Fruit fly (Drosophila melanogaster) whole organism, embryonic: ENCODE data around the gene CG7766.

ENCODE experiments used
- Ada2b ChIP-seq: fragments of 200-800 bp; sonication (Bioruptor generic); IDR thresholded peaks from 2 replicates; pipeline ENCODE4 v1.3.6; 2022; ENCODE audit warnings: missing biosample characterization, missing genetic modification characterization
- B-H1 ChIP-seq: fragments of 200-800 bp; sonication (Bioruptor generic); IDR thresholded peaks from 3 replicates; pipeline ENCODE4 v1.3.6; 2022; ENCODE audit warnings: missing biosample characterization, missing genetic modification characterization
- Blimp-1 ChIP-seq: fragments of 200-800 bp; sonication (Bioruptor generic); optimal IDR thresholded peaks from 3 replicates; lab custom pipeline; 2018; ENCODE audit warnings: missing biosample characterization, missing genetic modification characterization, mild to moderate bottlenecking, moderate library complexity, missing genetic modification reagents
- CG10274 ChIP-seq: fragments of 200-800 bp; sonication (Bioruptor generic); optimal IDR thresholded peaks from 3 replicates; lab custom pipeline; 2017; ENCODE audit warnings: missing biosample characterization, mild to moderate bottlenecking, missing genetic modification characterization
- CG10366 ChIP-seq: fragments of 200-800 bp; sonication (Bioruptor generic); IDR thresholded peaks from 2 replicates; pipeline ENCODE4 v1.3.6; 2022; ENCODE audit warnings: missing biosample characterization, missing genetic modification characterization
- CG10959 ChIP-seq: fragments of 200-800 bp; sonication (Bioruptor generic); IDR thresholded peaks from 2 replicates; pipeline ENCODE4 v1.3.6; 2022; ENCODE audit warnings: missing biosample characterization, missing genetic modification characterization
- CG11695 ChIP-seq: fragments of 200-800 bp; sonication (Bioruptor generic); IDR thresholded peaks from 3 replicates; pipeline ENCODE4 v1.3.6; 2022; ENCODE audit warnings: missing biosample characterization, missing genetic modification characterization
- CG12299 ChIP-seq: fragments of 200-800 bp; sonication (Bioruptor generic); optimal IDR thresholded peaks from 2 replicates; lab custom pipeline; 2018; ENCODE audit warnings: missing biosample characterization, mild to moderate bottlenecking, missing genetic modification characterization
- CG12391 ChIP-seq: fragments of 200-800 bp; sonication (Bioruptor generic); optimal IDR thresholded peaks from 3 replicates; lab custom pipeline; 2018; ENCODE audit warnings: missing biosample characterization, mild to moderate bottlenecking, missing genetic modification characterization, moderate library complexity
- CG12659 ChIP-seq: fragments of 200-800 bp; sonication (Bioruptor generic); optimal IDR thresholded peaks from 3 replicates; lab custom pipeline; 2017; ENCODE audit warnings: mild to moderate bottlenecking, missing biosample characterization, missing genetic modification reagents, missing genetic modification characterization
- CG13287 ChIP-seq: fragments of 200-800 bp; sonication (Bioruptor generic); IDR thresholded peaks from 2 replicates; pipeline ENCODE4 v1.3.6; 2022; ENCODE audit warnings: missing biosample characterization, missing genetic modification characterization; ENCODE audit not compliant: partially characterized antibody
- CG13775 ChIP-seq: fragments of 200-800 bp; sonication (Bioruptor generic); optimal IDR thresholded peaks from 3 replicates; lab custom pipeline; 2017; ENCODE audit warnings: missing biosample characterization, mild to moderate bottlenecking, missing genetic modification characterization
- CG14710 ChIP-seq: fragments of 200-800 bp; sonication (Bioruptor generic); optimal IDR thresholded peaks from 3 replicates; lab custom pipeline; 2019; ENCODE audit warnings: missing biosample characterization, mild to moderate bottlenecking, missing genetic modification characterization, moderate library complexity
- CG15514 ChIP-seq: fragments of 200-800 bp; sonication (Bioruptor generic); optimal IDR thresholded peaks from 3 replicates; lab custom pipeline; 2017; ENCODE audit warnings: missing biosample characterization, missing genetic modification characterization, mild to moderate bottlenecking, moderate library complexity, missing genetic modification reagents
- CG1603 ChIP-seq: fragments of 200-800 bp; sonication (Bioruptor generic); optimal IDR thresholded peaks from 2 replicates; lab custom pipeline; 2019; ENCODE audit warnings: missing biosample characterization, mild to moderate bottlenecking, missing genetic modification characterization, moderate library complexity
- CG17361 ChIP-seq: fragments of 200-800 bp; sonication (Bioruptor generic); IDR thresholded peaks from 3 replicates; pipeline ENCODE4 v1.3.6; 2022; ENCODE audit warnings: missing biosample characterization, missing genetic modification characterization
- CG17829 ChIP-seq: fragments of 200-800 bp; optimal IDR thresholded peaks from 2 replicates; lab custom pipeline; 2019; ENCODE audit warnings: missing biosample characterization, mild to moderate bottlenecking, missing genetic modification characterization, moderate library complexity
- CG2120 ChIP-seq: fragments of 200-800 bp; sonication (Bioruptor generic); optimal IDR thresholded peaks from 3 replicates; lab custom pipeline; 2016; ENCODE audit warnings: missing biosample characterization, missing genetic modification characterization
- CG30020 ChIP-seq: fragments of 200-800 bp; optimal IDR thresholded peaks from 2 replicates; lab custom pipeline; 2019; ENCODE audit warnings: missing biosample characterization, mild to moderate bottlenecking, missing genetic modification characterization, moderate library complexity
- CG33557 ChIP-seq: fragments of 200-800 bp; sonication (Bioruptor generic); optimal IDR thresholded peaks from 2 replicates; lab custom pipeline; 2019; ENCODE audit warnings: missing biosample characterization, mild to moderate bottlenecking, missing genetic modification characterization, moderate library complexity
- CG3726 ChIP-seq: fragments of 200-800 bp; sonication (Bioruptor generic); IDR thresholded peaks from 3 replicates; pipeline ENCODE4, ENCODE4 v1.3.6; 2022; ENCODE audit warnings: missing biosample characterization, missing genetic modification characterization
- CG3838 ChIP-seq: fragments of 200-800 bp; sonication (Bioruptor generic); optimal IDR thresholded peaks from 3 replicates; lab custom pipeline; 2016; ENCODE audit warnings: missing biosample characterization, missing genetic modification characterization
- CG6683 ChIP-seq: fragments of 200-800 bp; sonication (Bioruptor generic); optimal IDR thresholded peaks from 2 replicates; lab custom pipeline; 2017; ENCODE audit warnings: missing biosample characterization, mild to moderate bottlenecking, missing genetic modification characterization, missing genetic modification reagents
- CG6854 ChIP-seq: fragments of 200-800 bp; sonication (Bioruptor generic); optimal IDR thresholded peaks from 3 replicates; lab custom pipeline; 2017; ENCODE audit warnings: missing biosample characterization, mild to moderate bottlenecking, missing genetic modification characterization
- Dek ChIP-seq: fragments of 200-800 bp; sonication (Bioruptor generic); optimal IDR thresholded peaks from 3 replicates; lab custom pipeline; 2019; ENCODE audit warnings: missing biosample characterization, mild to moderate bottlenecking, missing genetic modification characterization, moderate library complexity
- Eip74EF ChIP-seq, 2 experiments: fragments of 200-800 bp in 1 of 2; fragments of >200 bp in 1 of 2; sonication (Bioruptor generic) in 1 of 2; optimal IDR thresholded peaks; 2 replicates each; lab custom pipeline; 2017 to 2019; ENCODE audit warnings: missing biosample characterization in 2 of 2, missing genetic modification characterization in 2 of 2, mild to moderate bottlenecking in 1 of 2, moderate library complexity in 1 of 2
- HmgZ ChIP-seq: fragments of 200-800 bp; sonication (Bioruptor generic); optimal IDR thresholded peaks from 2 replicates; lab custom pipeline; 2018; ENCODE audit warnings: missing biosample characterization, mild to moderate bottlenecking, missing genetic modification characterization
- Hmr ChIP-seq: fragments of 200-800 bp; sonication (Bioruptor generic); optimal IDR thresholded peaks from 3 replicates; lab custom pipeline; 2017; ENCODE audit warnings: mild to moderate bottlenecking, missing biosample characterization, missing genetic modification reagents, missing genetic modification characterization
- Sox102F ChIP-seq: fragments of 200-800 bp; sonication (Bioruptor generic); optimal IDR thresholded peaks from 2 replicates; lab custom pipeline; 2018; ENCODE audit warnings: missing biosample characterization, mild to moderate bottlenecking, missing genetic modification characterization, moderate library complexity
- Sry-δ ChIP-seq: fragments of 200-800 bp; sonication (Bioruptor generic); optimal IDR thresholded peaks from 2 replicates; lab custom pipeline; 2016; ENCODE audit warnings: missing biosample characterization, missing genetic modification characterization
- crp ChIP-seq, 2 experiments: fragments of 200-800 bp; sonication (Bioruptor generic); optimal IDR thresholded peaks; 2 replicates in 1 of 2; 3 replicates in 1 of 2; lab custom pipeline; 2017; ENCODE audit warnings: missing biosample characterization in 2 of 2, missing genetic modification characterization in 2 of 2, mild to moderate bottlenecking in 1 of 2, moderate library complexity in 1 of 2
- esg ChIP-seq: fragments of 200-800 bp; sonication (Bioruptor generic); conservative IDR thresholded peaks from 2 replicates; pipeline ENCODE4 v1.3.6; 2022; ENCODE audit warnings: missing biosample characterization, missing genetic modification characterization
- hkb ChIP-seq, 2 experiments: fragments of 200-800 bp in 1 of 2; fragments of >200 bp in 1 of 2; sonication (Bioruptor generic) in 1 of 2; IDR thresholded peaks in 1 of 2; optimal IDR thresholded peaks in 1 of 2; 2 replicates each; pipeline versions ENCODE4 v1.3.6 to Lab custom; 2017 to 2022; ENCODE audit warnings: missing biosample characterization in 1 of 2, missing genetic modification characterization in 1 of 2
- insv ChIP-seq, 2 experiments: fragments of 200-800 bp; sonication (Bioruptor generic); optimal IDR thresholded peaks; 3 replicates each; lab custom pipeline; 2016 to 2018; ENCODE audit warnings: missing biosample characterization in 2 of 2, missing genetic modification characterization in 2 of 2
- kni ChIP-seq: fragments of 200-800 bp; sonication (Bioruptor generic); optimal IDR thresholded peaks from 3 replicates; lab custom pipeline; 2017; ENCODE audit warnings: mild to moderate bottlenecking, missing biosample characterization, missing genetic modification reagents, missing genetic modification characterization
- lilli ChIP-seq: fragments of 200-800 bp; sonication (Bioruptor generic); optimal IDR thresholded peaks from 3 replicates; lab custom pipeline; 2016; ENCODE audit warnings: missing biosample characterization, missing genetic modification characterization
- lola ChIP-seq, 3 experiments: fragments of >200 bp in 2 of 3; fragments of 200-800 bp in 1 of 3; sonication (Bioruptor generic) in 1 of 3; optimal IDR thresholded peaks; 2 replicates each; lab custom pipeline; 2017 to 2019; ENCODE audit warnings: missing biosample characterization in 3 of 3, missing genetic modification characterization in 3 of 3, mild to moderate bottlenecking in 1 of 3, moderate library complexity in 1 of 3
- mam ChIP-seq: fragments of 200-800 bp; sonication (Bioruptor generic); optimal IDR thresholded peaks from 3 replicates; lab custom pipeline; 2016; ENCODE audit warnings: missing biosample characterization, missing genetic modification characterization
- nom ChIP-seq: fragments of 200-800 bp; sonication (Bioruptor generic); optimal IDR thresholded peaks from 2 replicates; lab custom pipeline; 2017; ENCODE audit warnings: missing biosample characterization, missing genetic modification characterization, mild to moderate bottlenecking, moderate library complexity, missing genetic modification reagents
- pros ChIP-seq: fragments of 200-800 bp; sonication (Bioruptor generic); optimal IDR thresholded peaks from 3 replicates; lab custom pipeline; 2019; ENCODE audit warnings: missing biosample characterization, mild to moderate bottlenecking, missing genetic modification characterization, moderate library complexity
- seq ChIP-seq: fragments of 200-800 bp; sonication (Bioruptor generic); IDR thresholded peaks from 2 replicates; pipeline ENCODE4 v1.3.6; 2022; ENCODE audit warnings: missing biosample characterization, missing genetic modification characterization
- slbo ChIP-seq: fragments of 200-800 bp; sonication (Bioruptor generic); IDR thresholded peaks from 2 replicates; pipeline ENCODE4 v1.3.6; 2022; ENCODE audit warnings: missing biosample characterization, missing genetic modification characterization
- slou ChIP-seq: fragments of 200-800 bp; sonication (Bioruptor generic); optimal IDR thresholded peaks from 3 replicates; lab custom pipeline; 2016; ENCODE audit warnings: missing biosample characterization, missing genetic modification characterization
- sob ChIP-seq: fragments of 200-800 bp; sonication (Bioruptor generic); IDR thresholded peaks from 2 replicates; pipeline ENCODE4 v1.3.6; 2022; ENCODE audit warnings: missing biosample characterization, missing genetic modification characterization
- sqz ChIP-seq: fragments of 200-800 bp; sonication (Bioruptor generic); optimal IDR thresholded peaks from 3 replicates; lab custom pipeline; 2018; ENCODE audit warnings: missing biosample characterization, mild to moderate bottlenecking, missing genetic modification characterization
- unpg ChIP-seq: fragments of 200-800 bp; sonication (Bioruptor generic); optimal IDR thresholded peaks from 3 replicates; lab custom pipeline; 2018; ENCODE audit warnings: missing biosample characterization, mild to moderate bottlenecking, missing genetic modification characterization, moderate library complexity
- usp ChIP-seq: fragments of >200 bp; optimal IDR thresholded peaks from 2 replicates; lab custom pipeline; 2017; ENCODE audit warnings: missing biosample characterization, missing genetic modification characterization
- wdn ChIP-seq: fragments of 200-800 bp; sonication (Bioruptor generic); IDR thresholded peaks from 2 replicates; pipeline ENCODE4 v1.3.6; 2022; ENCODE audit warnings: missing biosample characterization, missing genetic modification characterization

The CG7766 gene

DNA sequence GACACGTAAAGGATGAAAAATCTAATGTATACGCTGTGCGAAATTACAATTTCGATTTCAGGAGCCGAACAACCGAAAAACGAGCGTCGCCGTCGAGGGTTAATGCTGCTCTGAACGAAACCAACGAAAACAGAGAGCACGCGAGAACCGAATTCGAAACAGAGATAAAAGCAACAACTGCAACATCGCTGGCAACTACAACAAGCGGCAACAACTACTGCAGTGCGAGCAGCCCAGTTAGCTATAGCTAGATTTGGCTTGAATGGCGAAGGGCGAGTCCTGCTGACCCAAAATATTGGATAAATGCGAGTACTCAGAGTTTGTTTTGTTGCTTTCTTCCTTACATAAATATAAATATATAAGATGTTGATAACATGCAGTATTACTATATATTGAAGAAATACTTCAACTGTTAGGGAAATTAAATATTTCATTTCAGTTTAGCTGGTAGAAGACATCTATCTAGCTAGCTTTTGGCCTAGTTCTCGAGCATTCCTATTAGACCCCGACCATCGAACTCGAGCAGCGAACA, 31.4 kb upstream of the CG7766 start, which contains the start of gene fend (continued):
- TF ChIP-seq lilli (GFP tag; lab: Kevin White, UChicago) (peak; percentile 10), Ada2b (GFP tag; lab: Robert Waterston, UW) (no peak), CG3726 (no peak), kni (GFP tag; lab: Kevin White, UChicago) (peak; percentile 98), CG1603 (tag; lab: Kevin White, UChicago) (peak; percentile 1), hkb (optimal IDR thresholded peaks at IDR 0.05; lab: Kevin White, UChicago) (no peak), hkb (GFP tag; IDR thresholded peaks at IDR 0.05; lab: Robert Waterston, UW) (peak; percentile 10; the same call in 1 of the 2 replicates), CG13775 (GFP tag; lab: Kevin White, UChicago) (peak; percentile 24), nom (GFP tag; lab: Kevin White, UChicago) (peak; percentile 27), wdn (GFP tag; lab: Robert Waterston, UW) (no peak), CG17829 (tag; lab: Kevin White, UChicago) (peak; percentile 61), crp (GFP tag; optimal IDR thresholded peaks at IDR 0.05; lab: Kevin White, UChicago) (no peak), CG2120 (peak; percentile 31), unpg (GFP tag; lab: Kevin White, UChicago) (peak; percentile 10), B-H1 (no peak), slou (GFP tag; lab: Kevin White, UChicago) (peak; percentile 13), HmgZ (tag; lab: Kevin White, UChicago) (peak; percentile 41), CG10959 (GFP tag; lab: Robert Waterston, UW) (peak; percentile 77), CG10366 (GFP tag; lab: Robert Waterston, UW) (no peak), CG6854 (GFP tag; lab: Kevin White, UChicago) (peak; percentile 19), Hmr (peak; percentile 48), insv (GFP tag; optimal IDR thresholded peaks at IDR 0.05; lab: Kevin White, UChicago) (peak in 1 of 2 experiments; percentile 68), Dek (no peak), CG12299 (tag; lab: Kevin White, UChicago) (peak; percentile 25), sob (GFP tag; lab: Robert Waterston, UW) (0 out of 2 replicates have a peak, but pooled peaks have one; percentile 17), Sox102F (GFP tag; lab: Kevin White, UChicago) (peak; percentile 6), Sry-δ (GFP tag; lab: Kevin White, UChicago) (no peak), CG11695 (no peak), lola (GFP tag; optimal IDR thresholded peaks at IDR 0.05; lab: Kevin White, UChicago) (peak in 1 of 3 experiments; percentile 47), CG14710 (tag; lab: Kevin White, UChicago) (peak; percentile 47), CG13287 (no peak), usp (GFP tag; lab: Kevin White, UChicago) (no peak), CG17361 (peak; percentile 67; the same call in 2 of the 3 replicates), slbo (no peak), CG33557 (peak; percentile 47), CG3838 (peak; percentile 83), mam (no peak), Eip74EF (GFP tag; optimal IDR thresholded peaks at IDR 0.05; lab: Kevin White, UChicago) (peak in 1 of 2 experiments; percentile 18), CG30020 (tag; lab: Kevin White, UChicago) (peak; percentile 2), Blimp-1 (GFP tag; lab: Kevin White, UChicago) (peak; percentile 3), CG15514 (GFP tag; lab: Kevin White, UChicago) (peak; percentile 97), CG12659 (GFP tag; lab: Kevin White, UChicago) (peak; percentile 43), CG6683 (GFP tag; lab: Kevin White, UChicago) (no peak), pros (peak; percentile 22), CG10274 (GFP tag; lab: Kevin White, UChicago) (no peak), esg (0 out of 2 replicates have a peak, but pooled peaks have one; percentile 11), seq (GFP tag; lab: Robert Waterston, UW) (0 out of 2 replicates have a peak, but pooled peaks have one; percentile 10), CG12391 (tag; lab: Kevin White, UChicago) (peak; percentile 60), sqz (peak; percentile 32)
